Fruit fly (Drosophila melanogaster): ENCODE results near the gene RpL3.

The RpL3 gene

dm6 chr3R:11211291-11212061, 10.2 kb upstream of the RpL3 start (continued):
- TF ChIP-seq Doc3 (GFP tag; IDR thresholded peaks at IDR 0.05; ENCODE audit: partially characterized antibody) (no peak; the same call in 2 of the 3 replicates), fru (optimal IDR thresholded peaks at IDR 0.05) (no peak), ci (GFP tag; IDR thresholded peaks at IDR 0.05) (peak; percentile 65), eve (GFP tag; optimal IDR thresholded peaks at IDR 0.05) (no peak), CG18476 (GFP tag; optimal IDR thresholded peaks at IDR 0.05) (peak; percentile 71), CG1529 (GFP tag; optimal IDR thresholded peaks at IDR 0.05) (peak; percentile 11), Nf-YC (tag; optimal IDR thresholded peaks at IDR 0.05) (peak; percentile 71), CG15479 (GFP tag; optimal IDR thresholded peaks at IDR 0.05) (no peak), CG17385 (GFP tag; optimal IDR thresholded peaks at IDR 0.05) (peak; percentile 64), eyg (GFP tag; optimal IDR thresholded peaks at IDR 0.05) (peak; percentile 29), CG10321 (GFP tag; IDR thresholded peaks at IDR 0.05) (peak; percentile 5; the same call in 1 of the 2 replicates), Lim3 (GFP tag; IDR thresholded peaks at IDR 0.05) (0 out of 2 replicates have a peak, but pooled peaks have one; percentile 7), CG32532 (GFP tag; IDR thresholded peaks at IDR 0.05) (peak; percentile 90)

dm6 chr3R:11214449-11214950, 7.2 kb upstream of the RpL3 start, which contains the start of gene ZnT86D:
TSS of gene ZnT86D (minus strand) at chr3R:11214539.
- TF ChIP-seq abd-A (tag; optimal IDR thresholded peaks at IDR 0.05): no peak
- TF ChIP-seq lov (optimal IDR thresholded peaks at IDR 0.05): no peak
- TF ChIP-seq lov (GFP tag; IDR thresholded peaks at IDR 0.05): no peak
- peak; percentile 27 for TF ChIP-seq eyg (GFP tag; optimal IDR thresholded peaks at IDR 0.05)
- peak; percentile 83 for TF ChIP-seq CG2678 (tag; optimal IDR thresholded peaks at IDR 0.05)
- TF ChIP-seq Stat92E (GFP tag; optimal IDR thresholded peaks at IDR 0.05): no peak
- TF ChIP-seq stc (GFP tag; IDR thresholded peaks at IDR 0.05): no peak
- TF ChIP-seq CG1602 (GFP tag; optimal IDR thresholded peaks at IDR 0.05): peak; percentile 80
- no peak for TF ChIP-seq CG6654 (GFP tag; optimal IDR thresholded peaks at IDR 0.05)
- peak; percentile 10 for TF ChIP-seq mirr (GFP tag; optimal IDR thresholded peaks at IDR 0.05)
- no peak for TF ChIP-seq CG17802 (tag; optimal IDR thresholded peaks at IDR 0.05)
- peak; percentile 43 for TF ChIP-seq Blimp-1 (GFP tag; optimal IDR thresholded peaks at IDR 0.05)
- TF ChIP-seq Rx (GFP tag; IDR thresholded peaks at IDR 0.05): no peak
- TF ChIP-seq CG12155 (GFP tag; optimal IDR thresholded peaks at IDR 0.05): peak; percentile 58
- TF ChIP-seq CG16815 (GFP tag; optimal IDR thresholded peaks at IDR 0.05): peak; percentile 49
- no peak for TF ChIP-seq H2.0 (GFP tag; IDR thresholded peaks at IDR 0.05)
- TF ChIP-seq tup (GFP tag; optimal IDR thresholded peaks at IDR 0.05): no peak
- TF ChIP-seq CG12104 (GFP tag; optimal IDR thresholded peaks at IDR 0.05): peak; percentile 20
- no peak for TF ChIP-seq seq (GFP tag; IDR thresholded peaks at IDR 0.05)
- no peak for TF ChIP-seq gsb (GFP tag; IDR thresholded peaks at IDR 0.05)
- no peak for TF ChIP-seq crc (GFP tag; optimal IDR thresholded peaks at IDR 0.05)
- TF ChIP-seq bab2 (GFP tag; optimal IDR thresholded peaks at IDR 0.05): peak; percentile 49
- TF ChIP-seq unc-4 (GFP tag; IDR thresholded peaks at IDR 0.05; ENCODE audit: partially characterized antibody): peak; percentile 43; the same call in 1 of the 2 replicates
- peak; percentile 63; the same call in 2 of the 3 replicates for TF ChIP-seq dysf (GFP tag; IDR thresholded peaks at IDR 0.05)
- TF ChIP-seq CG14441 (GFP tag; IDR thresholded peaks at IDR 0.05): 0 out of 2 replicates have a peak, but pooled peaks have one; percentile 23
- TF ChIP-seq D (optimal IDR thresholded peaks at IDR 0.05): no peak
- TF ChIP-seq D (GFP tag; optimal IDR thresholded peaks at IDR 0.05): peak; percentile 12
- TF ChIP-seq cato (GFP tag; optimal IDR thresholded peaks at IDR 0.05; ENCODE audit: borderline replicate concordance): no peak
- TF ChIP-seq Dref (GFP tag; IDR thresholded peaks at IDR 0.05): no peak
- 0 out of 2 replicates have a peak, but pooled peaks have one; percentile 12 for TF ChIP-seq CG14014 (GFP tag; IDR thresholded peaks at IDR 0.05)
- no peak for TF ChIP-seq ab (GFP tag; optimal IDR thresholded peaks at IDR 0.05)
- TF ChIP-seq Oli (tag; optimal IDR thresholded peaks at IDR 0.05): peak; percentile 44
- TF ChIP-seq CG31388 (GFP tag; optimal IDR thresholded peaks at IDR 0.05): no peak
- no peak for TF ChIP-seq CG6813 (GFP tag; optimal IDR thresholded peaks at IDR 0.05)
- TF ChIP-seq gt (GFP tag; IDR thresholded peaks at IDR 0.05): no peak
- peak; percentile 20 for TF ChIP-seq gsb-n (tag; optimal IDR thresholded peaks at IDR 0.05)
- TF ChIP-seq CG8281 (tag; optimal IDR thresholded peaks at IDR 0.05): peak; percentile 33
